Fruit fly (Drosophila melanogaster): ENCODE measurements around the gene CG10853.

CG10853 gene

dm6 chr3L:3935567-3936207 is 12.0 kb upstream of the CG10853 start, which contains the start of gene Eip63F-1 (continued):
- TF ChIP-seq jigr1 (GFP tag; IDR thresholded peaks at IDR 0.05): no peak
- TF ChIP-seq CG8089 (GFP tag; optimal IDR thresholded peaks at IDR 0.05): no peak
- no peak for TF ChIP-seq CG31224 (GFP tag; IDR thresholded peaks at IDR 0.05)
- TF ChIP-seq slou (GFP tag; optimal IDR thresholded peaks at IDR 0.05): no peak
- TF ChIP-seq ash1 (GFP tag; optimal IDR thresholded peaks at IDR 0.05): no peak
- no peak for TF ChIP-seq CG17186 (GFP tag; optimal IDR thresholded peaks at IDR 0.05)
- peak; percentile 29 for TF ChIP-seq CG12071 (GFP tag; optimal IDR thresholded peaks at IDR 0.05)
- no peak for TF ChIP-seq CG16779 (GFP tag; IDR thresholded peaks at IDR 0.05)
- TF ChIP-seq lbe (GFP tag; optimal IDR thresholded peaks at IDR 0.05): no peak
- peak; percentile 48 for TF ChIP-seq Ptx1 (GFP tag; IDR thresholded peaks at IDR 0.05)
- TF ChIP-seq CG9437 (GFP tag; optimal IDR thresholded peaks at IDR 0.05): peak; percentile 75
- no peak for TF ChIP-seq hkb (optimal IDR thresholded peaks at IDR 0.05)
- 0 out of 2 replicates have a peak, but pooled peaks have one; percentile 9 for TF ChIP-seq hkb (GFP tag; IDR thresholded peaks at IDR 0.05)
- TF ChIP-seq fd96Cb (tag; optimal IDR thresholded peaks at IDR 0.05): peak; percentile 65
- peak; percentile 43 for TF ChIP-seq CG12104 (GFP tag; optimal IDR thresholded peaks at IDR 0.05)
- TF ChIP-seq CG8924 (tag; optimal IDR thresholded peaks at IDR 0.05): peak; percentile 74
- TF ChIP-seq kah (GFP tag; optimal IDR thresholded peaks at IDR 0.05): peak; percentile 53
- no peak for TF ChIP-seq sna (GFP tag; IDR thresholded peaks at IDR 0.05; ENCODE audit: partially characterized antibody)
- peak; percentile 64 for TF ChIP-seq unpg (GFP tag; optimal IDR thresholded peaks at IDR 0.05)
- TF ChIP-seq gt (GFP tag; IDR thresholded peaks at IDR 0.05): no peak
- peak; percentile 69 for TF ChIP-seq CG2712 (tag; optimal IDR thresholded peaks at IDR 0.05)
- peak; percentile 68 for TF ChIP-seq Fer1 (GFP tag; optimal IDR thresholded peaks at IDR 0.05)
- TF ChIP-seq Mes4 (GFP tag; optimal IDR thresholded peaks at IDR 0.05): no peak
- TF ChIP-seq CG10543 (GFP tag; optimal IDR thresholded peaks at IDR 0.05): peak; percentile 57
- peak in 1 of 2 experiments; percentile 85 for TF ChIP-seq Hr51 (GFP tag; optimal IDR thresholded peaks at IDR 0.05)
- no peak for TF ChIP-seq CG7987 (GFP tag; optimal IDR thresholded peaks at IDR 0.05)
- TF ChIP-seq fd102C (GFP tag; optimal IDR thresholded peaks at IDR 0.05): no peak
- peak; percentile 70 for TF ChIP-seq CG13296 (GFP tag; optimal IDR thresholded peaks at IDR 0.05)
- TF ChIP-seq sc (optimal IDR thresholded peaks at IDR 0.05): no peak
- TF ChIP-seq sc (GFP tag; optimal IDR thresholded peaks at IDR 0.05): peak; percentile 2
- TF ChIP-seq repo (GFP tag; optimal IDR thresholded peaks at IDR 0.05): no peak
- TF ChIP-seq z (GFP tag; IDR thresholded peaks at IDR 0.05): no peak
- no peak for TF ChIP-seq vnd (GFP tag; IDR thresholded peaks at IDR 0.05; ENCODE audit: partially characterized antibody)
- TF ChIP-seq onecut (GFP tag; IDR thresholded peaks at IDR 0.05): no peak
- TF ChIP-seq CG15011 (GFP tag; optimal IDR thresholded peaks at IDR 0.05): peak; percentile 63
- no peak for TF ChIP-seq CkIIα-i1 (GFP tag; IDR thresholded peaks at IDR 0.05)
- no peak for TF ChIP-seq CG7963 (GFP tag; IDR thresholded peaks at IDR 0.05; ENCODE audit: partially characterized antibody)
- TF ChIP-seq CG11696 (GFP tag; IDR thresholded peaks at IDR 0.05): peak; percentile 38; the same call in 1 of the 2 replicates
- TF ChIP-seq CG9876 (GFP tag; optimal IDR thresholded peaks at IDR 0.05): no peak
- peak; percentile 32 for TF ChIP-seq zen (tag; optimal IDR thresholded peaks at IDR 0.05)
- no peak for TF ChIP-seq lola (GFP tag; optimal IDR thresholded peaks at IDR 0.05)
- no peak for TF ChIP-seq CG14667 (GFP tag; IDR thresholded peaks at IDR 0.05)
- peak; percentile 4 for TF ChIP-seq CG13123 (GFP tag; optimal IDR thresholded peaks at IDR 0.05)
- TF ChIP-seq C15 (GFP tag; IDR thresholded peaks at IDR 0.05): no peak
- TF ChIP-seq ken (GFP tag; IDR thresholded peaks at IDR 0.05): peak; percentile 46; the same call in 1 of the 3 replicates
- TF ChIP-seq CG16863 (GFP tag; optimal IDR thresholded peaks at IDR 0.05): peak; percentile 22
- TF ChIP-seq Gug (GFP tag; IDR thresholded peaks at IDR 0.05): no peak
- TF ChIP-seq mam (GFP tag; optimal IDR thresholded peaks at IDR 0.05): no peak
- no peak for TF ChIP-seq CG6791 (GFP tag; IDR thresholded peaks at IDR 0.05; ENCODE audit: partially characterized antibody)
- TF ChIP-seq Atf6 (GFP tag; IDR thresholded peaks at IDR 0.05): peak; percentile 67
